Worm (Caenorhabditis elegans) whole organism, L4 larva: Measurements from ENCODE around the gene F41E6.12.
A peak's percentile ranks its signal among the peaks of the same experiment; 100 is the strongest.

Source experiments
- F26F4.8 ChIP-seq: fragments of 200-800 bp; sonication (Bioruptor generic); conservative IDR thresholded peaks from 2 replicates; pipeline ENCODE4 v1.3.6; 2022; ENCODE audit warnings: missing genetic modification characterization, missing compliant biosample characterization
- Y105C5A.15 ChIP-seq: fragments of 200-800 bp; sonication (Bioruptor generic); IDR thresholded peaks from 2 replicates; pipeline ENCODE4 v1.3.6; 2022; ENCODE audit warnings: missing genetic modification characterization, missing compliant biosample characterization
- Y75B8A.6 ChIP-seq: fragments of 200-800 bp; sonication (Bioruptor generic); IDR thresholded peaks from 2 replicates; pipeline ENCODE4 v1.3.6; 2022; ENCODE audit warnings: missing genetic modification reagents, missing genetic modification characterization, missing compliant biosample characterization
- ZK546.5 ChIP-seq, 2 experiments: sonication (generic microtip); optimal IDR thresholded peaks; 2 replicates each; lab custom pipeline; 2017; ENCODE audit warnings: missing biosample characterization in 2 of 2, missing genetic modification characterization in 2 of 2
- aha-1 ChIP-seq: fragments of 150-350 bp; peaks from one replicate; lab custom pipeline; 2014; ENCODE audit warnings: missing biosample characterization, missing genetic modification characterization
- ceh-32 ChIP-seq: sonication (generic microtip); optimal IDR thresholded peaks from 2 replicates; lab custom pipeline; 2016; ENCODE audit warnings: mild to moderate bottlenecking, missing genetic modification characterization, missing compliant biosample characterization; ENCODE audit not compliant: poor library complexity
- ceh-62 ChIP-seq: sonication (generic microtip); optimal IDR thresholded peaks from 2 replicates; lab custom pipeline; 2017; ENCODE audit warnings: missing biosample characterization, missing genetic modification characterization
- ctbp-1 ChIP-seq: fragments of 200-800 bp; sonication (Bioruptor generic); IDR thresholded peaks from 2 replicates; pipeline ENCODE4 v1.3.6; 2022; ENCODE audit warnings: missing genetic modification reagents, missing genetic modification characterization, missing compliant biosample characterization
- daf-19 ChIP-seq: fragments of 200-800 bp; sonication (Bioruptor generic); conservative IDR thresholded peaks from 2 replicates; pipeline ENCODE4 v1.3.6; 2022; ENCODE audit warnings: missing genetic modification characterization, missing compliant biosample characterization
- daf-8 ChIP-seq: fragments of 200-800 bp; sonication (Bioruptor generic); IDR thresholded peaks from 2 replicates; pipeline ENCODE4 v1.3.6; 2022; ENCODE audit warnings: missing genetic modification characterization, missing compliant biosample characterization
- dpl-1 ChIP-seq: fragments of 150-350 bp; optimal IDR thresholded peaks from 2 replicates; lab custom pipeline; 2014; ENCODE audit warnings: missing biosample characterization, missing genetic modification reagents, missing genetic modification characterization
- duxl-1 ChIP-seq: sonication (generic microtip); optimal IDR thresholded peaks from 2 replicates; lab custom pipeline; 2016; ENCODE audit warnings: mild to moderate bottlenecking, missing genetic modification characterization, moderate library complexity, missing compliant biosample characterization; ENCODE audit not compliant: poor library complexity
- hif-1 ChIP-seq, 2 experiments: sonication (generic microtip); optimal IDR thresholded peaks; 2 replicates each; lab custom pipeline; 2016 to 2017; ENCODE audit warnings: missing compliant biosample characterization in 2 of 2, missing genetic modification characterization in 2 of 2, missing genetic modification reagents in 2 of 2, missing genotype in 2 of 2, mild to moderate bottlenecking in 1 of 2
- lim-7 ChIP-seq: fragments of 200-800 bp; sonication (Bioruptor generic); IDR thresholded peaks from 2 replicates; pipeline ENCODE4 v1.3.6; 2022; ENCODE audit warnings: missing genetic modification characterization, missing compliant biosample characterization
- lin-29 ChIP-seq: fragments of 200-800 bp; sonication (Bioruptor generic); IDR thresholded peaks from 2 replicates; pipeline ENCODE4 v1.3.6; 2022; ENCODE audit warnings: missing genetic modification reagents, missing genetic modification characterization, missing compliant biosample characterization
- lin-38 ChIP-seq: fragments of 200-800 bp; sonication (Bioruptor generic); IDR thresholded peaks from 2 replicates; pipeline ENCODE4 v1.3.6; 2022; ENCODE audit warnings: missing genetic modification reagents, missing genetic modification characterization, missing compliant biosample characterization
- madf-5 ChIP-seq, 2 experiments: fragments of 200-800 bp; sonication (Bioruptor generic); IDR thresholded peaks; 2 replicates each; pipeline ENCODE4 v1.3.6; 2022; ENCODE audit warnings: missing compliant biosample characterization in 2 of 2, missing genetic modification characterization in 2 of 2
- mdl-1 ChIP-seq, 2 experiments: fragments of 150-350 bp in 1 of 2; sonication (generic microtip) in 1 of 2; optimal IDR thresholded peaks; 2 replicates each; lab custom pipeline; 2014 to 2017; ENCODE audit warnings: missing biosample characterization in 2 of 2, missing genetic modification characterization in 2 of 2
- mep-1 ChIP-seq: fragments of 150-350 bp; sonication (generic microtip); optimal IDR thresholded peaks from 3 replicates; lab custom pipeline; 2014; ENCODE audit warnings: missing biosample characterization, missing genetic modification characterization
- mes-2 ChIP-seq: sonication (generic microtip); optimal IDR thresholded peaks from 2 replicates; lab custom pipeline; 2016; ENCODE audit warnings: missing genotype, mild to moderate bottlenecking, missing genetic modification characterization, missing compliant biosample characterization; ENCODE audit not compliant: poor library complexity, severe bottlenecking
- nhr-41 ChIP-seq: fragments of 200-800 bp; sonication (Bioruptor generic); IDR thresholded peaks from 2 replicates; pipeline ENCODE4 v1.3.6; 2022; ENCODE audit warnings: missing genetic modification reagents, missing genetic modification characterization, missing compliant biosample characterization
- nhr-6 ChIP-seq: fragments of 150-350 bp; optimal IDR thresholded peaks from 2 replicates; lab custom pipeline; 2014; ENCODE audit warnings: missing biosample characterization, missing genetic modification characterization
- nhr-77 ChIP-seq: fragments of 150-350 bp; optimal IDR thresholded peaks from 2 replicates; lab custom pipeline; 2014; ENCODE audit warnings: missing biosample characterization, missing genetic modification characterization
- pha-4 ChIP-seq, 2 experiments: fragments of 150-350 bp in 1 of 2; fragments of 200-800 bp in 1 of 2; sonication (Bioruptor generic) in 1 of 2; IDR thresholded peaks in 1 of 2; optimal IDR thresholded peaks in 1 of 2; 2 replicates each; pipeline versions ENCODE4 v1.3.6 to Lab custom; 2014 to 2022; ENCODE audit warnings: missing genetic modification characterization in 2 of 2, missing genetic modification reagents in 2 of 2, missing biosample characterization in 1 of 2, missing compliant biosample characterization in 1 of 2
- pqm-1 ChIP-seq: sonication (generic microtip); optimal IDR thresholded peaks from 2 replicates; lab custom pipeline; 2017; ENCODE audit warnings: missing biosample characterization, missing genetic modification characterization
- rbr-2 ChIP-seq: sonication (generic microtip); optimal IDR thresholded peaks from 2 replicates; lab custom pipeline; 2016; ENCODE audit warnings: missing genotype, missing genetic modification characterization, missing compliant biosample characterization
- saeg-2 ChIP-seq: fragments of 200-800 bp; sonication (Bioruptor generic); IDR thresholded peaks from 2 replicates; pipeline ENCODE4 v1.3.6; 2022; ENCODE audit warnings: missing genetic modification reagents, missing genetic modification characterization, missing compliant biosample characterization
- sdz-12 ChIP-seq: fragments of 200-800 bp; sonication (Bioruptor generic); optimal IDR thresholded peaks from 2 replicates; lab custom pipeline; 2018; ENCODE audit warnings: mild to moderate bottlenecking, missing genetic modification characterization, missing compliant biosample characterization
- set-16 ChIP-seq: fragments of 200-800 bp; sonication (Bioruptor generic); IDR thresholded peaks from 2 replicates; pipeline ENCODE4 v1.3.6; 2022; ENCODE audit warnings: missing genetic modification reagents, missing genetic modification characterization, missing compliant biosample characterization
- spr-1 ChIP-seq: sonication (generic microtip); optimal IDR thresholded peaks from 2 replicates; lab custom pipeline; 2016; ENCODE audit warnings: mild to moderate bottlenecking, missing genetic modification characterization, missing compliant biosample characterization
- spr-3 ChIP-seq: fragments of 200-800 bp; sonication (Bioruptor generic); optimal IDR thresholded peaks from 2 replicates; lab custom pipeline; 2018; ENCODE audit warnings: mild to moderate bottlenecking, missing genetic modification characterization, missing compliant biosample characterization
- tag-97 ChIP-seq: fragments of 200-800 bp; sonication (Bioruptor generic); IDR thresholded peaks from 2 replicates; pipeline ENCODE4 v1.3.6; 2022; ENCODE audit warnings: missing genetic modification characterization, missing compliant biosample characterization
- zfp-2 ChIP-seq: sonication (generic microtip); optimal IDR thresholded peaks from 2 replicates; lab custom pipeline; 2016; ENCODE audit warnings: mild to moderate bottlenecking, missing genetic modification characterization, missing compliant biosample characterization
- zfp-3 ChIP-seq: fragments of 200-800 bp; sonication (Bioruptor generic); conservative IDR thresholded peaks from 2 replicates; pipeline ENCODE4 v1.3.6; 2022; ENCODE audit warnings: missing genetic modification reagents, missing genetic modification characterization, missing compliant biosample characterization
- zip-11 ChIP-seq: fragments of 200-800 bp; sonication (Bioruptor generic); IDR thresholded peaks from 2 replicates; pipeline ENCODE4 v1.3.6; 2022; ENCODE audit warnings: missing genetic modification characterization, missing compliant biosample characterization
- ztf-11 ChIP-seq: fragments of 150-350 bp; optimal IDR thresholded peaks from 2 replicates; lab custom pipeline; 2014; ENCODE audit warnings: missing biosample characterization, missing genetic modification characterization
- ztf-7 ChIP-seq: fragments of 150-350 bp; optimal IDR thresholded peaks from 2 replicates; lab custom pipeline; 2014; ENCODE audit warnings: missing biosample characterization, missing genetic modification characterization

The F41E6.12 gene

ce11 chrV:8643093-8643492 lies 14.2 kb upstream of the F41E6.12 start, which contains the start of gene asp-13 (continued):
- TF ChIP-seq spr-1 (tag; lab: Kevin White, UChicago) = no peak
- no peak for TF ChIP-seq mdl-1 (tag; optimal IDR thresholded peaks at IDR 0.05; lab: Kevin White, UChicago)
- TF ChIP-seq hif-1 (tag; optimal IDR thresholded peaks at IDR 0.05; lab: Kevin White, UChicago) = no peak
- no peak for TF ChIP-seq saeg-2 (GFP tag; lab: Robert Waterston, UW)
- TF ChIP-seq madf-5 (GFP tag; IDR thresholded peaks at IDR 0.05; lab: Robert Waterston, UW) = no peak
- no peak for TF ChIP-seq aha-1 (tag; lab: Kevin White, UChicago)
- TF ChIP-seq zfp-2 (tag; lab: Kevin White, UChicago) = no peak
- TF ChIP-seq pqm-1 (tag; lab: Kevin White, UChicago) = peak; percentile 37

ce11 chrV:8641266-8641665 lies 12.3 kb upstream of the F41E6.12 start, which contains the start of gene F28A12.3:
F28A12.3 (minus strand) TSS chrV:8641366.
- TF ChIP-seq aha-1 (tag; lab: Kevin White, UChicago) = peak; percentile 3
- TF ChIP-seq rbr-2 = no peak

- no peak for TF ChIP-seq ztf-11 (tag; lab: Kevin White, UChicago)
Observed at ce11 chrV:8637666-8638271, 8.8 kb upstream of the F41E6.12 start, which contains the start of the genes F28A12.10 and acd-4. F28A12.10 (minus strand) TSS chrV:8637766. acd-4 (plus strand) TSS chrV:8638221.

DNA sequence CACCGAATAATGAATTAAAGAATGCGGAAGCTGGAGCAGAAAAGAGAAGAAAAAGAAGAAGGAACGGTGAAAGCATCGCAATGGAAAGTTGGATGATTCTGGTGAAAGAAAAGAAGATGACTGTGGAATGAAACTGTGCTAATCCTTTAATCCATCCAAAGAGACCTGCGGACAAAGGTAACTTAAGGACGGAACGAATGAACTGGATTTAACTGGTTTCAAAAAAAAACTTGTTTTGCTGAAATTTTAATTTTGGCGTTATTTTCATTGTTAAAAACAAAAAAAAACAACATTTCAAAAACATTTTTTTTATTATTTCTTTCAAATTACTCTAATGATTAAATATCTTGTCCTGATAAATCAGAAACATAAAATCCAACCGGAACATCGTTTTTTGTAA lies 8.0 kb upstream of the F41E6.12 start, which contains the start of gene grl-12:
Gene grl-12, minus strand, starts transcription at position 101 of the 400 bp plus-strand sequence.
- TF ChIP-seq spr-1 (tag; lab: Kevin White, UChicago) (no peak), zfp-3 (GFP tag; lab: Robert Waterston, UW) (no peak), mep-1 (no peak), daf-8 (GFP tag; lab: Robert Waterston, UW) (no peak), ceh-62 (tag; lab: Kevin White, UChicago) (no peak), mes-2 (tag; lab: Kevin White, UChicago) (no peak), dpl-1 (GFP tag; lab: Kevin White, UChicago) (no peak)

- TF ChIP-seq tag-97 (no peak), duxl-1 (tag; lab: Kevin White, UChicago) (no peak), zip-11 (no peak), lin-29 (no peak), lim-7 (GFP tag; lab: Robert Waterston, UW) (no peak), aha-1 (tag; lab: Kevin White, UChicago) (peak; percentile 33), ceh-32 (no peak), set-16 (GFP tag; lab: Robert Waterston, UW) (no peak), nhr-6 (no peak)
Observed at ce11 chrV:8635575-8635974, 6.6 kb upstream of the F41E6.12 start, which contains the start of gene oac-29. oac-29 (minus strand) TSS chrV:8635675.

ce11 chrV:8632788-8633187 lies 3.9 kb upstream of the F41E6.12 start:
- TF ChIP-seq aha-1 (tag; lab: Kevin White, UChicago) (peak; percentile 91), spr-3 (GFP tag; lab: Kevin White, UChicago) (no peak)

DNA sequence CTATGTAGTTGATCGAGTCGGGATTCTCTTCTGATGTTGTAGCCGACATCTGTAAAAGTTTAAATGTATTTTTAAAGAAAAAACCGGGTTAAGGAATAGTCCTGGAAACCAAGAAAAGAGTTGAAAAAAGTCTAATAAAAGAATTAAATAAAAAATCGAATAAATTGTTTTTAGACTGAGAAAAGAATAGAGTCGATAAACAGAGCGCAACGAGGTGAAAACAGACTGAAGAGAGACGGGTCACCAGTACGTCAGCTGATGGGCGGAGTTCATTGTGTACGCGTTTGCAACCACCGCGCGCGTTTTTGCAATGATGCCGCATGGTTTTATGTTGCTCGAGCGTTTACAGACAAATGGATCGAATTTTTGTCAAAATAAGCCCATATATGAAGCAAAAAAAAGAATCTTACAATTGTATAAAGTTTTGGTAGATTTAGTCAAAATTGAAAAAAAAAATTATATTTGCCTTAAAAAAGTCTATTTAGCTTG lies 2.4 kb upstream of the F41E6.12 start, which contains the start of gene atg-18:
Gene atg-18, minus strand, starts transcription at position 51 of the 489 bp plus-strand sequence.
- TF ChIP-seq tag-97 (no peak), ztf-7 (tag; lab: Kevin White, UChicago) (no peak), pha-4 (GFP tag; IDR thresholded peaks at IDR 0.05; lab: Robert Waterston, UW) (no peak), pha-4 (tag; optimal IDR thresholded peaks at IDR 0.05; lab: Kevin White, UChicago) (peak; percentile 30), lin-29 (no peak), ZK546.5 (tag; optimal IDR thresholded peaks at IDR 0.05; lab: Kevin White, UChicago) (no peak), zip-11 (no peak), F26F4.8 (GFP tag; lab: Robert Waterston, UW) (no peak), zfp-3 (GFP tag; lab: Robert Waterston, UW) (no peak), nhr-6 (peak; percentile 67), ctbp-1 (GFP tag; lab: Robert Waterston, UW) (no peak), nhr-41 (GFP tag; lab: Robert Waterston, UW) (no peak), nhr-77 (tag; lab: Kevin White, UChicago) (peak; percentile 43), sdz-12 (GFP tag; lab: Kevin White, UChicago) (no peak), Y75B8A.6 (no peak), ceh-32 (no peak), lin-38 (GFP tag; lab: Robert Waterston, UW) (no peak), Y105C5A.15 (GFP tag; lab: Robert Waterston, UW) (no peak), dpl-1 (GFP tag; lab: Kevin White, UChicago) (peak; percentile 30), daf-19 (GFP tag; lab: Robert Waterston, UW) (no peak)
